Worm (Caenorhabditis elegans) whole organism, L2 larva: Measurements from ENCODE around the gene nspf-2.
A peak's percentile ranks its signal among the peaks of the same experiment; 100 is the strongest.
"Not testable (repeated sequence)": the region's sequence is repeated elsewhere in the genome, so short reads cannot be mapped to it uniquely, and the experiment has no call there.

ENCODE experiments used
- C34F6.9 ChIP-seq: fragments of 150-350 bp; optimal IDR thresholded peaks from 2 replicates; lab custom pipeline; 2014; ENCODE audit warnings: missing biosample characterization, missing genetic modification characterization
- F13H6.1 ChIP-seq: sonication (generic microtip); optimal IDR thresholded peaks from 2 replicates; lab custom pipeline; 2016; ENCODE audit warnings: missing genetic modification characterization, missing compliant biosample characterization
- R02D3.7 ChIP-seq: fragments of 150-350 bp; optimal IDR thresholded peaks from 2 replicates; lab custom pipeline; 2014; ENCODE audit warnings: missing biosample characterization, missing genetic modification characterization
- ZK546.5 ChIP-seq: sonication (generic microtip); optimal IDR thresholded peaks from 2 replicates; lab custom pipeline; 2017; ENCODE audit warnings: missing biosample characterization, missing genetic modification characterization
- aly-2 ChIP-seq: fragments of 150-350 bp; optimal IDR thresholded peaks from 2 replicates; lab custom pipeline; 2014; ENCODE audit warnings: missing biosample characterization, missing genetic modification characterization
- blmp-1 ChIP-seq: sonication (generic microtip); optimal IDR thresholded peaks from 2 replicates; lab custom pipeline; 2017; ENCODE audit warnings: missing genetic modification characterization, mild to moderate bottlenecking, missing compliant biosample characterization, antibody characterized with exemption, moderate library complexity; ENCODE audit not compliant: insufficient read depth
- ceh-16 ChIP-seq: fragments of 150-350 bp; optimal IDR thresholded peaks from 2 replicates; lab custom pipeline; 2014; ENCODE audit warnings: missing biosample characterization, missing genetic modification characterization
- ceh-82 ChIP-seq: fragments of 150-350 bp; optimal IDR thresholded peaks from 2 replicates; lab custom pipeline; 2014; ENCODE audit warnings: missing biosample characterization, missing genetic modification characterization
- crh-2 ChIP-seq: sonication (generic microtip); optimal IDR thresholded peaks from 2 replicates; lab custom pipeline; 2017; ENCODE audit warnings: missing biosample characterization, missing genetic modification characterization
- dmd-4 ChIP-seq: sonication (generic microtip); optimal IDR thresholded peaks from 2 replicates; lab custom pipeline; 2017; ENCODE audit warnings: missing biosample characterization, missing genetic modification characterization
- egl-27 ChIP-seq: sonication (generic microtip); optimal IDR thresholded peaks from 3 replicates; lab custom pipeline; 2017; ENCODE audit warnings: missing biosample characterization, missing genetic modification reagents, missing genetic modification characterization
- elt-1 ChIP-seq: fragments of 150-350 bp; optimal IDR thresholded peaks from 2 replicates; lab custom pipeline; 2014; ENCODE audit warnings: missing biosample characterization, missing genetic modification characterization
- elt-3 ChIP-seq: sonication (generic microtip); optimal IDR thresholded peaks from 2 replicates; lab custom pipeline; 2017; ENCODE audit warnings: missing biosample characterization, missing genetic modification characterization
- fos-1 ChIP-seq: fragments of 150-350 bp; optimal IDR thresholded peaks from 2 replicates; lab custom pipeline; 2014; ENCODE audit warnings: missing biosample characterization, missing genetic modification characterization
- lin-13 ChIP-seq: fragments of 150-350 bp; optimal IDR thresholded peaks from 2 replicates; lab custom pipeline; 2014; ENCODE audit warnings: missing biosample characterization, missing genetic modification reagents, missing genetic modification characterization
- lsy-2 ChIP-seq, 2 experiments: fragments of 150-350 bp in 1 of 2; sonication (generic microtip) in 1 of 2; optimal IDR thresholded peaks; 2 replicates each; lab custom pipeline; 2014 to 2017; ENCODE audit warnings: missing biosample characterization in 2 of 2, missing genetic modification characterization in 2 of 2
- mab-5 ChIP-seq: fragments of 150-350 bp; optimal IDR thresholded peaks from 2 replicates; lab custom pipeline; 2014; ENCODE audit warnings: missing biosample characterization, missing genetic modification characterization
- mbf-1 ChIP-seq: sonication (generic microtip); optimal IDR thresholded peaks from 2 replicates; lab custom pipeline; 2017; ENCODE audit warnings: missing biosample characterization, missing genetic modification characterization
- mdl-1 ChIP-seq, 2 experiments: fragments of 150-350 bp in 1 of 2; sonication (generic microtip) in 1 of 2; optimal IDR thresholded peaks; 2 replicates each; lab custom pipeline; 2017; ENCODE audit warnings: missing biosample characterization in 2 of 2, missing genetic modification characterization in 2 of 2
- nhr-10 ChIP-seq: sonication (generic microtip); optimal IDR thresholded peaks from 2 replicates; lab custom pipeline; 2017; ENCODE audit warnings: missing biosample characterization, missing genetic modification characterization
- nhr-11 ChIP-seq: fragments of 150-350 bp; optimal IDR thresholded peaks from 2 replicates; lab custom pipeline; 2014; ENCODE audit warnings: missing biosample characterization, missing genetic modification characterization
- nhr-12 ChIP-seq: fragments of 150-350 bp; optimal IDR thresholded peaks from 2 replicates; lab custom pipeline; 2014; ENCODE audit warnings: missing biosample characterization, missing genetic modification characterization
- nhr-129 ChIP-seq: fragments of 150-350 bp; optimal IDR thresholded peaks from 2 replicates; lab custom pipeline; 2014; ENCODE audit warnings: missing biosample characterization, missing genetic modification characterization
- nhr-23 ChIP-seq: fragments of 150-350 bp; optimal IDR thresholded peaks from 2 replicates; lab custom pipeline; 2014; ENCODE audit warnings: missing biosample characterization, missing genetic modification reagents, missing genetic modification characterization
- nhr-25 ChIP-seq: fragments of 150-350 bp; sonication (generic microtip); optimal IDR thresholded peaks from 3 replicates; lab custom pipeline; 2014; ENCODE audit warnings: missing biosample characterization, missing genetic modification characterization
- sem-4 ChIP-seq: fragments of 150-350 bp; optimal IDR thresholded peaks from 2 replicates; lab custom pipeline; 2014; ENCODE audit warnings: missing biosample characterization, missing genetic modification reagents, missing genetic modification characterization
- sma-9 ChIP-seq, 2 experiments: fragments of 150-350 bp in 1 of 2; sonication (generic microtip) in 1 of 2; optimal IDR thresholded peaks; 2 replicates each; lab custom pipeline; 2014 to 2016; ENCODE audit warnings: missing genetic modification characterization in 2 of 2, mild to moderate bottlenecking in 1 of 2, missing biosample characterization in 1 of 2, missing compliant biosample characterization in 1 of 2, missing genetic modification reagents in 1 of 2, moderate library complexity in 1 of 2
- snpc-4 ChIP-seq: fragments of 150-350 bp; optimal IDR thresholded peaks from 2 replicates; lab custom pipeline; 2014; ENCODE audit warnings: missing biosample characterization, missing genetic modification characterization
- unc-39 ChIP-seq: fragments of 150-350 bp; optimal IDR thresholded peaks from 2 replicates; lab custom pipeline; 2014; ENCODE audit warnings: missing biosample characterization, missing genetic modification characterization
- unc-55 ChIP-seq: fragments of 150-350 bp; sonication (generic microtip); optimal IDR thresholded peaks from 3 replicates; lab custom pipeline; 2014; ENCODE audit warnings: missing biosample characterization, missing genetic modification reagents, missing genetic modification characterization
- unc-62 ChIP-seq: fragments of 150-350 bp; optimal IDR thresholded peaks from 2 replicates; lab custom pipeline; 2014; ENCODE audit warnings: missing biosample characterization, missing genetic modification reagents, missing genetic modification characterization
- zag-1 ChIP-seq: fragments of 150-350 bp; optimal IDR thresholded peaks from 2 replicates; lab custom pipeline; 2014; ENCODE audit warnings: missing biosample characterization, missing genetic modification characterization
- ztf-4 ChIP-seq: fragments of 150-350 bp; optimal IDR thresholded peaks from 2 replicates; lab custom pipeline; 2014; ENCODE audit warnings: missing biosample characterization, missing genetic modification characterization

The nspf-2 gene

ce11 chrII:2646756-2647155, 42.0 kb upstream of the nspf-2 start, which contains the start of gene F22E5.12:
TSS of gene F22E5.12 (minus strand) at chrII:2646856.
- TF ChIP-seq ZK546.5, ztf-4, ceh-82 (tag; lab: Kevin White, UChicago): not testable (repeated sequence)

- no peak for TF ChIP-seq nhr-12 (tag; lab: Kevin White, UChicago)
- TF ChIP-seq sma-9 (GFP tag; optimal IDR thresholded peaks at IDR 0.05; lab: Kevin White, UChicago), result no peak
- no peak for TF ChIP-seq sma-9 (tag; optimal IDR thresholded peaks at IDR 0.05; lab: Kevin White, UChicago)
- TF ChIP-seq lin-13 (GFP tag; lab: Kevin White, UChicago), result peak; percentile 17
- no peak for TF ChIP-seq blmp-1 (tag; lab: Kevin White, UChicago)
- TF ChIP-seq unc-55 (GFP tag; lab: Kevin White, UChicago), result peak; percentile 61
- no peak for TF ChIP-seq ZK546.5 (tag; lab: Kevin White, UChicago)
- peak; percentile 61 for TF ChIP-seq F13H6.1 (tag; lab: Kevin White, UChicago)
- TF ChIP-seq nhr-10 (tag; lab: Kevin White, UChicago), result no peak
- no peak for TF ChIP-seq ceh-82 (tag; lab: Kevin White, UChicago)
- peak; percentile 16 for TF ChIP-seq snpc-4 (tag; lab: Kevin White, UChicago)
- no peak for TF ChIP-seq ceh-16
- peak; percentile 81 for TF ChIP-seq C34F6.9 (tag; lab: Kevin White, UChicago)
- TF ChIP-seq aly-2 (tag; lab: Kevin White, UChicago), result no peak
- no peak for TF ChIP-seq nhr-23
- TF ChIP-seq mbf-1 (tag; lab: Kevin White, UChicago), result no peak
- no peak for TF ChIP-seq nhr-11 (tag; lab: Kevin White, UChicago)
- TF ChIP-seq mab-5 (tag; lab: Kevin White, UChicago), result no peak
- no peak for TF ChIP-seq mdl-1 (tag; optimal IDR thresholded peaks at IDR 0.05; lab: Kevin White, UChicago)
- peak; percentile 29 for TF ChIP-seq nhr-129
- TF ChIP-seq sem-4 (tag; lab: Kevin White, UChicago), result peak; percentile 13
- no peak for TF ChIP-seq dmd-4 (tag; lab: Kevin White, UChicago)
- TF ChIP-seq elt-1 (tag; lab: Kevin White, UChicago), result no peak
- TF ChIP-seq crh-2, result no peak
- TF ChIP-seq unc-39, result no peak
- TF ChIP-seq nhr-25, result no peak
- TF ChIP-seq unc-62 (GFP tag; lab: Kevin White, UChicago), result no peak
- TF ChIP-seq lsy-2 (tag; optimal IDR thresholded peaks at IDR 0.05; lab: Kevin White, UChicago), result peak in 1 of 2 experiments; percentile 65
- TF ChIP-seq zag-1, result no peak
These were observed 39.7 kb upstream of the nspf-2 start for ce11 chrII:2649015-2649414.

DNA sequence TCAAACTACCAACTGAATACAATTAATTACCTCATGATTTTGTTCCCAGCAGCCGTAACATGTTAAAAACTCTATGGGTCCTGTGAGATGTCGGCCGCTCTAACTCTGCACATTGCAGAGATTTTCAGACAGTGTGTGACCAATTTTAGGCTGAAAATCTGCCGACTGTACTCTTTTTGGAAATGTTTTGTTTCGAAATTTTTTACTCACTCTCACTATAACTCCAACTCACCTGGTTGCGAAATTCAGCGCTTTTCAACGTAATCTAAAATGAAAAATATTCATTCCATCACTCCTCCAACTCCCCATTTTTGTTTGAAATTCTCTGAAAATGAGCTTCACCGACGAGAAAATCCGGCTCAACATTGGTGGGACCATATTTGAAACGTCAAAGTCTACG, 39.2 kb upstream of the nspf-2 start, which contains the start of the genes F22E5.13 and F22E5.6:
Gene F22E5.13, minus strand, starts transcription at position 101 of the 400 bp plus-strand sequence.
Gene F22E5.6, plus strand, starts transcription at position 297 of the 400 bp plus-strand sequence.
- no peak for TF ChIP-seq nhr-10 (tag; lab: Kevin White, UChicago)
- no peak for TF ChIP-seq ceh-82 (tag; lab: Kevin White, UChicago)
- no peak for TF ChIP-seq fos-1 (tag; lab: Kevin White, UChicago)
- no peak for TF ChIP-seq mbf-1 (tag; lab: Kevin White, UChicago)
- TF ChIP-seq nhr-12 (tag; lab: Kevin White, UChicago), result no peak
- TF ChIP-seq ceh-16, result no peak
- no peak for TF ChIP-seq egl-27 (tag; lab: Kevin White, UChicago)
- no peak for TF ChIP-seq unc-39
- no peak for TF ChIP-seq dmd-4 (tag; lab: Kevin White, UChicago)
- no peak for TF ChIP-seq snpc-4 (tag; lab: Kevin White, UChicago)
- TF ChIP-seq unc-62 (GFP tag; lab: Kevin White, UChicago), result no peak
- TF ChIP-seq R02D3.7 (tag; lab: Kevin White, UChicago), result no peak
- no peak for TF ChIP-seq elt-3 (tag; lab: Kevin White, UChicago)
- TF ChIP-seq, all 48 proteins: peak for 0

ce11 chrII:2656606-2657005, 32.1 kb upstream of the nspf-2 start, which contains the start of gene sri-47:
TSS of gene sri-47 (plus strand) at chrII:2656906.
- TF ChIP-seq nhr-10 (tag; lab: Kevin White, UChicago) (no peak), mbf-1 (tag; lab: Kevin White, UChicago) (no peak), sma-9 (GFP tag; optimal IDR thresholded peaks at IDR 0.05; lab: Kevin White, UChicago) (no peak), sma-9 (tag; optimal IDR thresholded peaks at IDR 0.05; lab: Kevin White, UChicago) (no peak), egl-27 (tag; lab: Kevin White, UChicago) (no peak), nhr-12 (tag; lab: Kevin White, UChicago) (no peak), mdl-1 (tag; optimal IDR thresholded peaks at IDR 0.05; lab: Kevin White, UChicago) (no peak)
